Worm (Caenorhabditis elegans) whole organism, young adult: ENCODE data around the gene vhl-1.

Source experiments
- B0035.1 ChIP-seq: sonication (generic microtip); optimal IDR thresholded peaks from 2 replicates; lab custom pipeline; 2016; ENCODE audit warnings: missing genetic modification characterization, mild to moderate bottlenecking, missing compliant biosample characterization, missing genotype, missing genetic modification reagents
- C17E4.6 ChIP-seq: fragments of 200-800 bp; sonication (Bioruptor generic); IDR thresholded peaks from 2 replicates; pipeline ENCODE4 v1.3.6; 2022; ENCODE audit warnings: missing genetic modification reagents, missing genetic modification characterization, missing compliant biosample characterization
- F23B12.7 ChIP-seq: sonication (generic microtip); optimal IDR thresholded peaks from 2 replicates; lab custom pipeline; 2017; ENCODE audit warnings: missing genetic modification characterization, mild to moderate bottlenecking, missing compliant biosample characterization, antibody characterized with exemption, moderate library complexity; ENCODE audit not compliant: insufficient read depth
- F37B4.10 ChIP-seq: fragments of 200-800 bp; sonication (Bioruptor generic); IDR thresholded peaks from 2 replicates; pipeline ENCODE4 v1.3.6; 2022; ENCODE audit warnings: missing genetic modification characterization, missing compliant biosample characterization
- F39B2.1 ChIP-seq: fragments of 200-800 bp; sonication (Bioruptor generic); IDR thresholded peaks from 2 replicates; pipeline ENCODE4 v1.3.6; 2022; ENCODE audit warnings: missing genetic modification reagents, missing genetic modification characterization, missing compliant biosample characterization
- F57A8.1 ChIP-seq: fragments of 200-800 bp; sonication (Bioruptor generic); optimal IDR thresholded peaks from 2 replicates; lab custom pipeline; 2018; ENCODE audit warnings: mild to moderate bottlenecking, missing genetic modification characterization, moderate library complexity, missing compliant biosample characterization
- T26A5.8 ChIP-seq: sonication (generic microtip); optimal IDR thresholded peaks from 2 replicates; lab custom pipeline; 2016; ENCODE audit warnings: missing genetic modification characterization, missing compliant biosample characterization
- ZK185.1 ChIP-seq: sonication (generic microtip); optimal IDR thresholded peaks from 2 replicates; lab custom pipeline; 2016; ENCODE audit warnings: mild to moderate bottlenecking, missing genetic modification characterization, missing compliant biosample characterization; ENCODE audit not compliant: poor library complexity, severe bottlenecking
- athp-1 ChIP-seq: sonication (generic microtip); optimal IDR thresholded peaks from 2 replicates; lab custom pipeline; 2017; ENCODE audit warnings: mild to moderate bottlenecking, missing genetic modification characterization, missing compliant biosample characterization
- bed-1 ChIP-seq: fragments of 200-800 bp; sonication (Bioruptor generic); IDR thresholded peaks from 2 replicates; pipeline ENCODE4 v1.3.6; 2022; ENCODE audit warnings: missing genetic modification reagents, missing genetic modification characterization, missing compliant biosample characterization
- bed-2 ChIP-seq: fragments of 200-800 bp; sonication (Bioruptor generic); IDR thresholded peaks from 2 replicates; pipeline ENCODE4 v1.3.6; 2022; ENCODE audit warnings: missing genetic modification reagents, missing genetic modification characterization, missing compliant biosample characterization
- cebp-2 ChIP-seq: fragments of 200-800 bp; sonication (Bioruptor generic); IDR thresholded peaks from 2 replicates; pipeline ENCODE4 v1.3.6; 2022; ENCODE audit warnings: missing genetic modification characterization, missing compliant biosample characterization
- ceh-100 ChIP-seq: fragments of 200-800 bp; sonication (Bioruptor generic); IDR thresholded peaks from 2 replicates; pipeline ENCODE4 v1.3.6; 2022; ENCODE audit warnings: missing genetic modification reagents, missing genetic modification characterization, missing compliant biosample characterization
- ceh-27 ChIP-seq: fragments of 200-800 bp; sonication (Bioruptor generic); optimal IDR thresholded peaks from 2 replicates; lab custom pipeline; 2018; ENCODE audit warnings: mild to moderate bottlenecking, missing genetic modification characterization, moderate library complexity, missing compliant biosample characterization
- ceh-79 ChIP-seq: sonication (generic microtip); optimal IDR thresholded peaks from 2 replicates; lab custom pipeline; 2017; ENCODE audit warnings: mild to moderate bottlenecking, missing genetic modification characterization, missing compliant biosample characterization
- dox-1 ChIP-seq: fragments of 200-800 bp; sonication (Bioruptor generic); IDR thresholded peaks from 2 replicates; pipeline ENCODE4 v1.3.6; 2022; ENCODE audit warnings: missing genetic modification reagents, missing genetic modification characterization, missing compliant biosample characterization
- efl-1 ChIP-seq: fragments of 150-350 bp; optimal IDR thresholded peaks from 2 replicates; lab custom pipeline; 2014; ENCODE audit warnings: missing biosample characterization, missing genetic modification reagents, missing genetic modification characterization
- egl-18 ChIP-seq: fragments of 200-800 bp; sonication (Bioruptor generic); IDR thresholded peaks from 2 replicates; pipeline ENCODE4 v1.3.6; 2022; ENCODE audit warnings: missing genetic modification reagents, missing genetic modification characterization, missing compliant biosample characterization
- egrh-3 ChIP-seq: fragments of 200-800 bp; sonication (Bioruptor generic); IDR thresholded peaks from 2 replicates; pipeline ENCODE4 v1.3.6; 2022; ENCODE audit warnings: missing genetic modification reagents, missing genetic modification characterization, missing compliant biosample characterization
- hmg-20 ChIP-seq: fragments of 200-800 bp; sonication (Bioruptor generic); IDR thresholded peaks from 2 replicates; pipeline ENCODE4 v1.3.6; 2022; ENCODE audit warnings: missing genetic modification reagents, missing genetic modification characterization, missing compliant biosample characterization
- lin-26 ChIP-seq: fragments of 200-800 bp; sonication (Bioruptor generic); IDR thresholded peaks from 2 replicates; pipeline ENCODE4 v1.3.6; 2022; ENCODE audit warnings: missing genetic modification reagents, missing genetic modification characterization, missing compliant biosample characterization
- lin-35 ChIP-seq, 3 experiments: fragments of 150-350 bp in 2 of 3; sonication (generic microtip) in 1 of 3; optimal IDR thresholded peaks; 2 replicates each; lab custom pipeline; 2014 to 2018; ENCODE audit warnings: missing biosample characterization in 3 of 3, missing genetic modification characterization in 3 of 3, missing genetic modification reagents in 3 of 3
- lin-54 ChIP-seq: fragments of 200-800 bp; sonication (Bioruptor generic); optimal IDR thresholded peaks from 2 replicates; lab custom pipeline; 2018; ENCODE audit warnings: mild to moderate bottlenecking, missing genetic modification characterization, missing compliant biosample characterization
- lsy-27 ChIP-seq: sonication (generic microtip); optimal IDR thresholded peaks from 2 replicates; lab custom pipeline; 2017; ENCODE audit warnings: missing genetic modification characterization, mild to moderate bottlenecking, missing compliant biosample characterization, antibody characterized with exemption, missing genotype, borderline replicate concordance; ENCODE audit not compliant: insufficient read depth
- madf-3 ChIP-seq: fragments of 200-800 bp; sonication (Bioruptor generic); IDR thresholded peaks from 2 replicates; pipeline ENCODE4 v1.3.6; 2022; ENCODE audit warnings: missing genetic modification reagents, missing genetic modification characterization, missing compliant biosample characterization
- madf-6 ChIP-seq: fragments of 200-800 bp; sonication (Bioruptor generic); IDR thresholded peaks from 2 replicates; pipeline ENCODE4 v1.3.6; 2022; ENCODE audit warnings: missing genetic modification reagents, missing genetic modification characterization, missing compliant biosample characterization
- nfya-1 ChIP-seq: sonication (generic microtip); optimal IDR thresholded peaks from 2 replicates; lab custom pipeline; 2017; ENCODE audit warnings: antibody characterized with exemption, missing compliant biosample characterization, missing genetic modification characterization, borderline replicate concordance; ENCODE audit not compliant: insufficient read depth
- nhr-27 ChIP-seq: fragments of 200-800 bp; sonication (Bioruptor generic); optimal IDR thresholded peaks from 2 replicates; lab custom pipeline; 2018; ENCODE audit warnings: mild to moderate bottlenecking, missing genetic modification characterization, moderate library complexity, missing compliant biosample characterization
- pbrm-1 ChIP-seq: fragments of 200-800 bp; sonication (Bioruptor generic); IDR thresholded peaks from 2 replicates; pipeline ENCODE4 v1.3.6; 2022; ENCODE audit warnings: missing genetic modification reagents, missing genetic modification characterization, missing compliant biosample characterization
- pha-4 ChIP-seq: fragments of 150-350 bp; sonication (generic microtip); optimal IDR thresholded peaks from 2 replicates; lab custom pipeline; 2014; ENCODE audit warnings: missing biosample characterization, missing genetic modification reagents, missing genetic modification characterization
- rcor-1 ChIP-seq: fragments of 200-800 bp; sonication (Bioruptor generic); IDR thresholded peaks from 2 replicates; pipeline ENCODE4 v1.3.6; 2022; ENCODE audit warnings: missing genetic modification reagents, missing genetic modification characterization, missing compliant biosample characterization
- sdz-38 ChIP-seq: sonication (generic microtip); optimal IDR thresholded peaks from 2 replicates; lab custom pipeline; 2016; ENCODE audit warnings: missing genotype, missing genetic modification characterization, missing compliant biosample characterization
- snpc-1.1 ChIP-seq: sonication (generic microtip); optimal IDR thresholded peaks from 2 replicates; lab custom pipeline; 2017; ENCODE audit warnings: missing genetic modification characterization, mild to moderate bottlenecking, missing compliant biosample characterization, antibody characterized with exemption, moderate library complexity, missing genotype, missing genetic modification reagents; ENCODE audit not compliant: insufficient read depth
- zfh-2 ChIP-seq: fragments of 200-800 bp; sonication (Bioruptor generic); conservative IDR thresholded peaks from 2 replicates; pipeline ENCODE4 v1.3.6; 2022; ENCODE audit warnings: missing genetic modification reagents, missing genetic modification characterization, missing compliant biosample characterization
- zim-3 ChIP-seq: sonication (generic microtip); optimal IDR thresholded peaks from 2 replicates; lab custom pipeline; 2017; ENCODE audit warnings: mild to moderate bottlenecking, missing genetic modification characterization, moderate library complexity, missing compliant biosample characterization

Gene vhl-1

ce11 chrX:11268970-11269369 lies 38.2 kb upstream of the vhl-1 start, which contains the start of gene C03A3.3:
TSS of gene C03A3.3 (minus strand) at chrX:11269070.
- TF ChIP-seq cebp-2 (GFP tag; lab: Robert Waterston, UW) (no peak), ceh-100 (GFP tag; lab: Robert Waterston, UW) (no peak), dox-1 (GFP tag; lab: Robert Waterston, UW) (no peak), lin-35 (GFP tag; optimal IDR thresholded peaks at IDR 0.05; lab: Kevin White, UChicago) (no peak), madf-6 (GFP tag; lab: Robert Waterston, UW) (no peak), T26A5.8 (no peak), F57A8.1 (GFP tag; lab: Kevin White, UChicago) (no peak), bed-1 (no peak), sdz-38 (tag; lab: Kevin White, UChicago) (no peak), athp-1 (tag; lab: Kevin White, UChicago) (no peak), F37B4.10 (GFP tag; lab: Robert Waterston, UW) (no peak), snpc-1.1 (tag; lab: Kevin White, UChicago) (no peak), madf-3 (GFP tag; lab: Robert Waterston, UW) (no peak), nfya-1 (tag; lab: Kevin White, UChicago) (no peak), ZK185.1 (tag; lab: Kevin White, UChicago) (no peak), lsy-27 (tag; lab: Kevin White, UChicago) (no peak)

ce11 chrX:11270882-11271281 lies 36.3 kb upstream of the vhl-1 start, which contains the start of gene ifa-1:
TSS of gene ifa-1 (plus strand) at chrX:11271182.
- no peak for TF ChIP-seq egrh-3 (GFP tag; lab: Robert Waterston, UW)

ce11 chrX:11279276-11279675 lies 27.9 kb upstream of the vhl-1 start, which contains the start of gene F38B2.2:
TSS of gene F38B2.2 (minus strand) at chrX:11279376.
- TF ChIP-seq pha-4 (tag; lab: Kevin White, UChicago) (no peak), ceh-79 (tag; lab: Kevin White, UChicago) (no peak), zfh-2 (GFP tag; lab: Robert Waterston, UW) (no peak), rcor-1 (no peak), nhr-27 (tag; lab: Kevin White, UChicago) (no peak), egl-18 (GFP tag; lab: Robert Waterston, UW) (no peak), F23B12.7 (tag; lab: Kevin White, UChicago) (no peak), C17E4.6 (no peak), efl-1 (GFP tag; lab: Kevin White, UChicago) (no peak), ceh-27 (no peak), T26A5.8 (no peak), lin-26 (GFP tag; lab: Robert Waterston, UW) (no peak), zim-3 (tag; lab: Kevin White, UChicago) (no peak), lin-54 (no peak), pbrm-1 (GFP tag; lab: Robert Waterston, UW) (no peak), F39B2.1 (no peak)
- TF ChIP-seq, all 124 proteins: peak for 0

ce11 chrX:11281148-11281547 lies 26.0 kb upstream of the vhl-1 start, which contains the start of gene F38B2.6:
TSS of gene F38B2.6 (minus strand) at chrX:11281248.
- TF ChIP-seq bed-2 (no peak), efl-1 (GFP tag; lab: Kevin White, UChicago) (no peak), hmg-20 (GFP tag; lab: Robert Waterston, UW) (no peak), B0035.1 (no peak)
- TF ChIP-seq, all 124 proteins: peak for 0
